Worm (Caenorhabditis elegans) whole organism, young adult: ENCODE measurements around the gene clc-11.
A peak's percentile ranks its signal among the peaks of the same experiment; 100 is the strongest.

Experiments
- B0035.1 ChIP-seq: sonication (generic microtip); optimal IDR thresholded peaks from 2 replicates; lab custom pipeline; 2016; ENCODE audit warnings: missing genetic modification characterization, mild to moderate bottlenecking, missing compliant biosample characterization, missing genotype, missing genetic modification reagents
- F22D6.2 ChIP-seq: sonication (generic microtip); optimal IDR thresholded peaks from 2 replicates; lab custom pipeline; 2016; ENCODE audit warnings: mild to moderate bottlenecking, missing genetic modification characterization, missing compliant biosample characterization
- F37B4.10 ChIP-seq: fragments of 200-800 bp; sonication (Bioruptor generic); IDR thresholded peaks from 2 replicates; pipeline ENCODE4 v1.3.6; 2022; ENCODE audit warnings: missing genetic modification characterization, missing compliant biosample characterization
- Y56A3A.18 ChIP-seq: fragments of 200-800 bp; sonication (Bioruptor generic); IDR thresholded peaks from 2 replicates; pipeline ENCODE4 v1.3.6; 2022; ENCODE audit warnings: missing genetic modification reagents, missing genetic modification characterization, missing compliant biosample characterization
- Y79H2A.3 ChIP-seq: fragments of 200-800 bp; sonication (Bioruptor generic); conservative IDR thresholded peaks from 2 replicates; pipeline ENCODE4 v1.3.6; 2022; ENCODE audit warnings: missing genetic modification reagents, missing genetic modification characterization, missing compliant biosample characterization
- ZK185.1 ChIP-seq: sonication (generic microtip); optimal IDR thresholded peaks from 2 replicates; lab custom pipeline; 2016; ENCODE audit warnings: mild to moderate bottlenecking, missing genetic modification characterization, missing compliant biosample characterization; ENCODE audit not compliant: poor library complexity, severe bottlenecking
- athp-1 ChIP-seq: sonication (generic microtip); optimal IDR thresholded peaks from 2 replicates; lab custom pipeline; 2017; ENCODE audit warnings: mild to moderate bottlenecking, missing genetic modification characterization, missing compliant biosample characterization
- attf-5 ChIP-seq: fragments of 200-800 bp; sonication (Bioruptor generic); optimal IDR thresholded peaks from 2 replicates; lab custom pipeline; 2018; ENCODE audit warnings: mild to moderate bottlenecking, missing genetic modification characterization, missing compliant biosample characterization
- cebp-1 ChIP-seq, 2 experiments: fragments of 200-800 bp in 1 of 2; sonication (Bioruptor generic) in 1 of 2; sonication (generic microtip) in 1 of 2; IDR thresholded peaks in 1 of 2; optimal IDR thresholded peaks in 1 of 2; 2 replicates each; pipeline versions ENCODE4 v1.3.6 to Lab custom; 2017 to 2022; ENCODE audit warnings: missing compliant biosample characterization in 2 of 2, missing genetic modification characterization in 2 of 2, mild to moderate bottlenecking in 1 of 2, missing genetic modification reagents in 1 of 2, moderate library complexity in 1 of 2
- cebp-2 ChIP-seq: fragments of 200-800 bp; sonication (Bioruptor generic); IDR thresholded peaks from 2 replicates; pipeline ENCODE4 v1.3.6; 2022; ENCODE audit warnings: missing genetic modification characterization, missing compliant biosample characterization
- chd-7 ChIP-seq: sonication (generic microtip); optimal IDR thresholded peaks from 2 replicates; lab custom pipeline; 2016; ENCODE audit warnings: mild to moderate bottlenecking, missing genetic modification characterization, moderate library complexity, missing compliant biosample characterization
- die-1 ChIP-seq: sonication (generic microtip); optimal IDR thresholded peaks from 2 replicates; lab custom pipeline; 2016; ENCODE audit warnings: missing genotype, mild to moderate bottlenecking, missing genetic modification characterization, missing compliant biosample characterization
- dox-1 ChIP-seq: fragments of 200-800 bp; sonication (Bioruptor generic); IDR thresholded peaks from 2 replicates; pipeline ENCODE4 v1.3.6; 2022; ENCODE audit warnings: missing genetic modification reagents, missing genetic modification characterization, missing compliant biosample characterization
- egl-18 ChIP-seq: fragments of 200-800 bp; sonication (Bioruptor generic); IDR thresholded peaks from 2 replicates; pipeline ENCODE4 v1.3.6; 2022; ENCODE audit warnings: missing genetic modification reagents, missing genetic modification characterization, missing compliant biosample characterization
- egl-44 ChIP-seq: fragments of 200-800 bp; sonication (Bioruptor generic); IDR thresholded peaks from 2 replicates; pipeline ENCODE4 v1.3.6; 2022; ENCODE audit warnings: missing genetic modification reagents, missing genetic modification characterization, missing compliant biosample characterization
- gei-17 ChIP-seq: fragments of 200-800 bp; sonication (Bioruptor generic); optimal IDR thresholded peaks from 2 replicates; lab custom pipeline; 2018; ENCODE audit warnings: mild to moderate bottlenecking, missing genetic modification characterization, missing compliant biosample characterization
- hmg-1.2 ChIP-seq: fragments of 200-800 bp; sonication (Bioruptor generic); IDR thresholded peaks from 2 replicates; pipeline ENCODE4 v1.3.6; 2022; ENCODE audit warnings: missing genetic modification reagents, missing genetic modification characterization, missing compliant biosample characterization
- hsf-1 ChIP-seq: fragments of 200-800 bp; sonication (Bioruptor generic); IDR thresholded peaks from 2 replicates; pipeline ENCODE4 v1.3.6; 2022; ENCODE audit warnings: missing genetic modification reagents, missing genetic modification characterization, missing compliant biosample characterization
- madf-10 ChIP-seq: sonication (generic microtip); optimal IDR thresholded peaks from 2 replicates; lab custom pipeline; 2016; ENCODE audit warnings: mild to moderate bottlenecking, missing genetic modification characterization, missing compliant biosample characterization
- mcd-1 ChIP-seq: fragments of 200-800 bp; sonication (Bioruptor generic); IDR thresholded peaks from 2 replicates; pipeline ENCODE4 v1.3.6; 2022; ENCODE audit warnings: missing genetic modification reagents, missing genetic modification characterization, missing compliant biosample characterization
- nfya-2 ChIP-seq: fragments of 200-800 bp; sonication (Bioruptor generic); IDR thresholded peaks from 2 replicates; pipeline ENCODE4 v1.3.6; 2022; ENCODE audit warnings: missing genetic modification reagents, missing genetic modification characterization, missing compliant biosample characterization
- nhr-27 ChIP-seq: fragments of 200-800 bp; sonication (Bioruptor generic); optimal IDR thresholded peaks from 2 replicates; lab custom pipeline; 2018; ENCODE audit warnings: mild to moderate bottlenecking, missing genetic modification characterization, moderate library complexity, missing compliant biosample characterization
- nhr-80 ChIP-seq: sonication (generic microtip); optimal IDR thresholded peaks from 2 replicates; lab custom pipeline; 2016; ENCODE audit warnings: missing genetic modification characterization, missing compliant biosample characterization
- nhr-90 ChIP-seq: sonication (generic microtip); optimal IDR thresholded peaks from 2 replicates; lab custom pipeline; 2016; ENCODE audit warnings: missing genotype, mild to moderate bottlenecking, missing genetic modification characterization, missing compliant biosample characterization
- rcor-1 ChIP-seq: fragments of 200-800 bp; sonication (Bioruptor generic); IDR thresholded peaks from 2 replicates; pipeline ENCODE4 v1.3.6; 2022; ENCODE audit warnings: missing genetic modification reagents, missing genetic modification characterization, missing compliant biosample characterization
- repo-1 ChIP-seq: sonication (generic microtip); optimal IDR thresholded peaks from 2 replicates; lab custom pipeline; 2017; ENCODE audit warnings: mild to moderate bottlenecking, missing genetic modification characterization, missing compliant biosample characterization
- snpc-4 ChIP-seq, 5 experiments: fragments of 150-350 bp in 1 of 5; sonication (generic microtip) in 4 of 5; optimal IDR thresholded peaks; 2 replicates each; lab custom pipeline; 2014 to 2018; ENCODE audit warnings: missing genetic modification characterization in 5 of 5, missing biosample characterization in 3 of 5, antibody characterized with exemption in 2 of 5, mild to moderate bottlenecking in 2 of 5, missing compliant biosample characterization in 2 of 5, missing genotype in 2 of 5, moderate library complexity in 2 of 5, missing genetic modification reagents in 1 of 5
- somi-1 ChIP-seq: fragments of 200-800 bp; sonication (Bioruptor generic); optimal IDR thresholded peaks from 2 replicates; lab custom pipeline; 2018; ENCODE audit warnings: mild to moderate bottlenecking, missing genetic modification characterization, missing compliant biosample characterization
- unc-130 ChIP-seq: sonication (generic microtip); optimal IDR thresholded peaks from 2 replicates; lab custom pipeline; 2016; ENCODE audit warnings: missing genetic modification reagents, missing genetic modification characterization, missing compliant biosample characterization
- zfh-2 ChIP-seq: fragments of 200-800 bp; sonication (Bioruptor generic); conservative IDR thresholded peaks from 2 replicates; pipeline ENCODE4 v1.3.6; 2022; ENCODE audit warnings: missing genetic modification reagents, missing genetic modification characterization, missing compliant biosample characterization
- ztf-25 ChIP-seq: fragments of 200-800 bp; sonication (Bioruptor generic); IDR thresholded peaks from 2 replicates; pipeline ENCODE4 v1.3.6; 2022; ENCODE audit warnings: missing genetic modification reagents, missing genetic modification characterization, missing compliant biosample characterization
- ztf-28 ChIP-seq: fragments of 200-800 bp; sonication (Bioruptor generic); IDR thresholded peaks from 2 replicates; pipeline ENCODE4 v1.3.6; 2022; ENCODE audit warnings: missing genetic modification reagents, missing genetic modification characterization, missing compliant biosample characterization

Gene clc-11

DNA sequence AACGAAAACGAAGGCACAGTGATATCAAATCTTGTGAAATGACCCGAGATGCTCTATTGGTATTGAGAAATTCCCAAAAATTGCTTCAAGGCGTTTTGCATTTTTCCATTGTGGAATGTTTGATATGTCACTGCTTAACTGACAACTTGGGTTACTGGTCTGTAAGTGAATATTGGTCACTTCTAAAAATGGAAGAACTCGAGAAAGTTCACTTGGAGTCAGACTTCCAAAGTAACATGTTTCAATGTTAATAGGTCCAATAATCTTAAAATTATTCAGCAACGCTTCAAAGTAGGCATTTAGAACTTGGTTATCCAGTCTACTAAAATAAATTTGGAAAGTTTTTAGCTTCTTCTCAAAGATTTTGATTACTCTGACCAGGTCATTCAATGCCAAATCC is 6.7 kb downstream of the clc-11 start, which contains the start of gene fbxa-144:
Gene fbxa-144, minus strand, starts transcription at position 101 of the 400 bp plus-strand sequence.
- TF ChIP-seq ztf-25 (GFP tag; lab: Robert Waterston, UW) (no peak), B0035.1 (tag; lab: Kevin White, UChicago) (no peak), attf-5 (GFP tag; lab: Kevin White, UChicago) (no peak), F37B4.10 (GFP tag; lab: Robert Waterston, UW) (no peak), nhr-90 (no peak), Y79H2A.3 (GFP tag; lab: Robert Waterston, UW) (no peak), zfh-2 (GFP tag; lab: Robert Waterston, UW) (no peak), cebp-2 (GFP tag; lab: Robert Waterston, UW) (no peak), somi-1 (no peak), unc-130 (GFP tag; lab: Kevin White, UChicago) (no peak)

DNA sequence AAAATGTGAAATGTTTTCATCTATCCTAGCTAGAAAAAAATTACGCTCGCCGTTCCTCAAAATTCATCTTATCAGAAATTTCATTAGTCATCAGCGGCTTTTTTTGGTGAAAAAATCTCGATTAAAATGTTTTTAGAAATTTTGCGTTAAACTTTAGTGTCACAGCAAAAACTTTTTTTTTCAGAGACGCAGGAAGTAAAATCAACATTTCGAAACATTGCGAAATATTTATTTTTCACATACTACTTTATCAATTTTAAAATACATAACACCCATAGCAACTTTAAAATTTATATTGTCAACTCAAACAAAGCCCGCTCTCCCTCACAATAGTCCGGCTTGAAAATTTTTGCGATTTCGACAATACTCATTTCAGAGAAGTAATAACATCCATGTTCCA is 7.2 kb downstream of the clc-11 start:
- TF ChIP-seq cebp-1 (GFP tag; IDR thresholded peaks at IDR 0.05; lab: Robert Waterston, UW) (peak; percentile 76; the same call in 1 of the 2 replicates), cebp-1 (tag; optimal IDR thresholded peaks at IDR 0.05; lab: Kevin White, UChicago) (peak; percentile 95), athp-1 (no peak)

DNA sequence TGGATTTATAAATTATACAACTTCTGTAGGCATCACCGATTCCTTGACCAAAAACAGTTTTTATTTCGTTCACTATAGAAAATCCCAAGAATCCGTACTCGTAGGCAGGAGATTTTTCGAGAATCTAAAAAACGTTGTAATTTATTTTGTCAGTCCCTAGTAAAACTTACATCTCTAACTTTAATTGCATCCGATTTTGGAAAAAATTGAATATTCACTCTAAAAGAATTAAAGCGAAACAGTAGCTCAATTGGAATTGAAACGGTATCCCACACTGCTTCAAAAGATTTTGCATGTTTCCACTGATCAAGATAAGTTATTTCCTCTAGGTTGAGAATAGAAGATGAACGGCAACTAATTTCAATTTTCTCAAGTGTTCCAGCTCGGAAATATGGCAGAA is 8.2 kb downstream of the clc-11 start, which contains the start of gene fbxa-142:
Gene fbxa-142, minus strand, starts transcription at position 101 of the 400 bp plus-strand sequence.
- TF ChIP-seq repo-1 (tag; lab: Kevin White, UChicago) (no peak), mcd-1 (GFP tag; lab: Robert Waterston, UW) (no peak), snpc-4 (GFP tag; optimal IDR thresholded peaks at IDR 0.05; lab: Kevin White, UChicago) (no peak), snpc-4 (tag; optimal IDR thresholded peaks at IDR 0.05; lab: Kevin White, UChicago) (no peak), dox-1 (no peak), madf-10 (tag; lab: Kevin White, UChicago) (no peak), somi-1 (no peak), hmg-1.2 (GFP tag; lab: Robert Waterston, UW) (no peak), Y56A3A.18 (GFP tag; lab: Robert Waterston, UW) (no peak), chd-7 (tag; lab: Kevin White, UChicago) (no peak), rcor-1 (no peak)

DNA sequence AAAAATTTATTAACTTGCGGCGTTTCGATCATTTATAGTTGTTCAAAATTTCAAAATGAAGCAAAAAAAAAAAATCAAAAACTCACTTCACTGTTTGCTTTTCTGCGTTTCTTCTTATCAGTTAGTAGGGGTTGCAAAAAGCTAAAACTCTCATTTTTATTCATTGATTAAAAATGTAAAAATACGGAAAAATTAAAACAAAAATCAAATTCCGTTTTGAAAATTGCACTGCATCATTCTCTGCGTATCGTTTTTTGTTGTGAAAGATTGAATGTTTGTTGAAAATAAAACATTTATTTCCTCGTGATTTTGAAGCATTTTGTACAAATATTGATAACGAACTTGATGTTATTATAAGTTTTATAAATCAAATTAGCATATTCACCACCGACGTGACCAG is 10.3 kb downstream of the clc-11 start:
- TF ChIP-seq ZK185.1 (no peak), die-1 (tag; lab: Kevin White, UChicago) (no peak), ztf-25 (GFP tag; lab: Robert Waterston, UW) (no peak), nhr-80 (tag; lab: Kevin White, UChicago) (peak; percentile 31), F22D6.2 (tag; lab: Kevin White, UChicago) (no peak), gei-17 (no peak), nhr-27 (tag; lab: Kevin White, UChicago) (no peak), ztf-28 (GFP tag; lab: Robert Waterston, UW) (no peak), snpc-4 (GFP tag; optimal IDR thresholded peaks at IDR 0.05; lab: Kevin White, UChicago) (no peak), snpc-4 (tag; optimal IDR thresholded peaks at IDR 0.05; lab: Kevin White, UChicago) (no peak), nfya-2 (no peak), cebp-1 (GFP tag; IDR thresholded peaks at IDR 0.05; lab: Robert Waterston, UW) (no peak), cebp-1 (tag; optimal IDR thresholded peaks at IDR 0.05; lab: Kevin White, UChicago) (peak; percentile 29)
- TF ChIP-seq, all 124 proteins: peak for 2

DNA sequence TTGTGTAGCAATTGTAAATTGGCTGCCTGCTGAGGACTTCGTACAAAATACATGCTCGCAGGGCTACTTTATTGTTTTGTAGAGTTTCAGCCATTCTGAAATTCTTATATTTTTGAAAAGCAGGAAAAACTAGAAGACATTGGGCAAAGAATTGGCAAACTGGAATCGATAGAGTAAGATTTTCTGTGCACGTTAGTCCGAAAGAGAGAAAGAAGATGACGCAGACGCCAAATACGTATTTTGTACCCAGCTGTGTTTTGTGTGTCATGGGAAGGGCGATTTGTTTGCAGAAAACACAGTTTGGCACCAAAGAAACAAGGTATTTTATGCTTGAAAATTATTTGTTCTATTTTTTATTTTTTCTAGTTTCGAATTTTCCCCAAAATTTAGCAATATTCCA is 12.0 kb downstream of the clc-11 start, which contains the start of gene fbxa-143:
Gene fbxa-143, minus strand, starts transcription at position 101 of the 400 bp plus-strand sequence.
- TF ChIP-seq egl-44 (GFP tag; lab: Robert Waterston, UW) (no peak), egl-18 (no peak), hsf-1 (GFP tag; lab: Robert Waterston, UW) (no peak), rcor-1 (no peak)
